Worm (Caenorhabditis elegans): ENCODE data around the gene C13A2.6.
"Not testable (repeated sequence)": the region's sequence is repeated elsewhere in the genome, so short reads cannot be mapped to it uniquely, and the experiment has no call there.

The C13A2.6 gene

ce11 chrV:7279090-7279489, 9.6 kb downstream of the C13A2.6 start, which contains the start of gene C13A2.4:
Gene C13A2.4, plus strand, starts transcription at chrV:7279390.
- TF ChIP-seq hmg-4 (GFP tag; optimal IDR thresholded peaks at IDR 0.05) (no peak), hmbx-1 (tag; optimal IDR thresholded peaks at IDR 0.05) (no peak), tbx-11 (GFP tag; IDR thresholded peaks at IDR 0.05) (no peak), hnd-1 (tag; optimal IDR thresholded peaks at IDR 0.05) (no peak), scrt-1 (GFP tag; IDR thresholded peaks at IDR 0.05) (no peak)

DNA sequence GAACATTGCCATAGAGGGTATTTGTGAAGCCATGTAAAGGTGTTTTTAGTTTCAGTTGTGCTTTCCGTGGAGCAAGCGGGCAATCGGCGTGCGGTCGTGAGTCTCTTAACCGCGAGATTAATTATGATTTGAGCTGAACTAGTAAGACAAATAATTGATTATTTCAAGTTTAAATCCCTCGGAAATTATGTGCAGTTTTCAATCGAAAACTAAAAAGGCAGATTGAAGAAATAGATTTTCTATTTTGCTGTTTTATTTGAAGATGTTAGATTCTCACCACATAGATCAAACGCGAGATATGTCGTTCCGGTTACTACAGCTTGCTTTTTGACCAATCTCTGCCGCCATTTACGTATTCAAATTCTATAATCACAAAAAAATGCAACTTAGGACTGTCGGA, 12.5 kb downstream of the C13A2.6 start, which contains the start of gene C13A2.3:
Gene C13A2.3 (plus strand): TSS at position 301 of the 400 bp plus-strand sequence.
- TF ChIP-seq flt-1 (GFP tag; IDR thresholded peaks at IDR 0.05) (no peak), B0310.2 (tag; optimal IDR thresholded peaks at IDR 0.05) (no peak), hmbx-1 (tag; optimal IDR thresholded peaks at IDR 0.05) (no peak)

DNA sequence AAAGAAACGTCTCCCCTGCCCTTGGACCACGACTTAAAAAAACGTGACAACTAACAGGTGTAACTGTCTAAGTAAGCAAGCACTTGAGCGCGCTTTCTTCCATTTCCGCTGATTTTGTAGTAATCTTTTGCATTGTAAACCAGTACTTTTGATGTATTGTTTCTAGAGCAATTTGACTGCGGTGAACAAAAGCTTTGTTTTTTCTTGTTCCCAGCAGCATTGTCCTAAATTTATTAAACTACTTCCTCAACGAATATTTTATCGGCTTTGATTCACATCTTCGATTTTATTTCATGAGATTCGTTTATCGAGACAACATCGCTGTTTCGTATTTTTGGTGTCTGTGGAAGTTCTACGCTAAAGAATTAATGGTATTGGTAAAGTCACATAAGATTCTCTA, 19.2 kb downstream of the C13A2.6 start, which contains the start of gene C13A2.1:
Gene C13A2.1 (plus strand): TSS at position 301 of the 400 bp plus-strand sequence.
- no peak for TF ChIP-seq tbx-37 (GFP tag; conservative IDR thresholded peaks at IDR 0.05)
- no peak for TF ChIP-seq flt-1 (GFP tag; IDR thresholded peaks at IDR 0.05)
- no peak for TF ChIP-seq ceh-36 (tag; optimal IDR thresholded peaks at IDR 0.05)
- no peak for TF ChIP-seq tbx-11 (GFP tag; IDR thresholded peaks at IDR 0.05)
- TF ChIP-seq hnd-1 (tag; optimal IDR thresholded peaks at IDR 0.05) = no peak
- no peak for TF ChIP-seq pes-1 (GFP tag; IDR thresholded peaks at IDR 0.05)
- TF ChIP-seq sea-1 (GFP tag; conservative IDR thresholded peaks at IDR 0.05) = no peak
- TF ChIP-seq F13C5.2 (tag; optimal IDR thresholded peaks at IDR 0.05) = no peak
- no peak for TF ChIP-seq hmbx-1 (tag; optimal IDR thresholded peaks at IDR 0.05)
- TF ChIP-seq aly-1 (tag; optimal IDR thresholded peaks at IDR 0.05) = no peak
- no peak for TF ChIP-seq ets-7 (tag; optimal IDR thresholded peaks at IDR 0.05)
- no peak for TF ChIP-seq ceh-13 (GFP tag; optimal IDR thresholded peaks at IDR 0.05)
- TF ChIP-seq scrt-1 (GFP tag; IDR thresholded peaks at IDR 0.05) = no peak
- no peak for TF ChIP-seq tra-4 (tag; optimal IDR thresholded peaks at IDR 0.05)
- TF ChIP-seq ama-1 (optimal IDR thresholded peaks at IDR 0.05) = no peak
- TF ChIP-seq hmg-4 (GFP tag; optimal IDR thresholded peaks at IDR 0.05) = no peak
- TF ChIP-seq B0310.2 (tag; optimal IDR thresholded peaks at IDR 0.05) = no peak

DNA sequence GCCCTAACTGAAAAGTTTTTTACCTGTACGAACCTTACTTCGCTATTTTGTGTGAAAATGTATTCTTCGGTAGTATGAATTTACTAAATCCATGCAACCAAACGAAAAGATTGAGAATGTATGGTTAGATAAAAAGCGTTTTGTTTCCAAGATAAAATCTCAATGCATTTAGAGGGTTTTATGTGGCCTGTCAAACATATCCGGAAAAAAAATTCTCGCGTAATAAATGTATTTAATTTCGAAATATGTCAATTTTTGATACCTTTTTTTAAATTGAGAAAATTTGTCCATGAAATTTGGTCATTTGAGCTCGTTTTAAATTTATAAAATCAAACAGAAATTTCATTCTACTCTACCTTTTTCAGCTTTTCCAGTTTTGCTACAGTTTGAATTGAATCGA, 25.8 kb downstream of the C13A2.6 start, which contains the start of gene F07G11.4:
Gene F07G11.4 (minus strand): TSS at position 101 of the 400 bp plus-strand sequence.
- TF ChIP-seq aly-1 (tag; optimal IDR thresholded peaks at IDR 0.05) (no peak), sea-1 (GFP tag; conservative IDR thresholded peaks at IDR 0.05) (no peak), tbx-11 (GFP tag; IDR thresholded peaks at IDR 0.05) (no peak), ama-1 (optimal IDR thresholded peaks at IDR 0.05) (no peak), B0310.2 (tag; optimal IDR thresholded peaks at IDR 0.05) (no peak), pes-1 (GFP tag; IDR thresholded peaks at IDR 0.05) (no peak), hmbx-1 (tag; optimal IDR thresholded peaks at IDR 0.05) (no peak), ceh-13 (GFP tag; optimal IDR thresholded peaks at IDR 0.05) (no peak), hnd-1 (tag; optimal IDR thresholded peaks at IDR 0.05) (no peak), flt-1 (GFP tag; IDR thresholded peaks at IDR 0.05) (no peak), F13C5.2 (tag; optimal IDR thresholded peaks at IDR 0.05) (no peak), scrt-1 (GFP tag; IDR thresholded peaks at IDR 0.05) (no peak), hmg-4 (GFP tag; optimal IDR thresholded peaks at IDR 0.05) (no peak), ets-7 (tag; optimal IDR thresholded peaks at IDR 0.05) (no peak), tra-4 (tag; optimal IDR thresholded peaks at IDR 0.05) (no peak)

DNA sequence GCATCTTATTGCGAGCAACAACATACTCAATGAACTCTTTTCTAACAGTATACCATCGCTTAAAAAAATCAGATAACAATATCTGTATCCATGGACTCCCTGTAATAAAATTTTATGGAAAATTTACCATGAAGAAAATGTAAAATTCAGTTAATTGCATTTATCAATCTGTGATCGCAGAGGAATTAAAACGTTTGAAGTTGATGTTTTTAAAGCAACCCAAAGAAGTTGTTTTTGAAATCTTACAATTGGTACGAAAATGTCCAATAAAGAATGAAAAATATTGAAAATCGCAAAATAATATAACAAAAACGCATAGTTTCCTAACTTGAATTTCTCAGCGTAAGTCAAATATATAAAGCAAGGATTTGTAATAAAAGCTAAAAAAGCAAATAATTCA, 27.8 kb downstream of the C13A2.6 start, which contains the start of gene srj-32:
Gene srj-32 (minus strand): TSS at position 101 of the 400 bp plus-strand sequence.
- no peak for TF ChIP-seq ceh-36 (tag; optimal IDR thresholded peaks at IDR 0.05)
- no peak for TF ChIP-seq sea-1 (GFP tag; conservative IDR thresholded peaks at IDR 0.05)
- TF ChIP-seq pes-1 (GFP tag; IDR thresholded peaks at IDR 0.05) = no peak
- no peak for TF ChIP-seq scrt-1 (GFP tag; IDR thresholded peaks at IDR 0.05)
- TF ChIP-seq flt-1 (GFP tag; IDR thresholded peaks at IDR 0.05) = no peak
- no peak for TF ChIP-seq ets-7 (tag; optimal IDR thresholded peaks at IDR 0.05)

DNA sequence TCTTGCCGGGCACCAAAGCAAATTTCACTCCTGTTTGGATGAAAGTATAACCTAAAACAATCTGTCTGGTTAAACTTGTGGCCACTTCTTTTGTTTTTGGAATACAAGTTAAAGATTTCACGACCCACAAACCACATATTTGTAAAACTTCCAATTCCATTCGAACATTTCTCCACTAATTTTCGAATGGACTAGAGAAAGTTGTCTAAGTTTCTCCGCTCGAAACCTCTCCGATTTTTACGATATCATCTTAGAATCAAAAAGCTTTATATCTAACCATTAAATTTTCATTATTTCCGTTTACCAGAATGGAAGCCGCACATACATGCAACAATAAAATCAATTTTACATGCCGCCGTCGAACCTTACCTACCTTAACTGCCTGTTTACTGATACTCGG, 29.0 kb downstream of the C13A2.6 start, which contains the start of gene F07G11.3:
Gene F07G11.3 (plus strand): TSS at position 301 of the 400 bp plus-strand sequence.
- no peak for TF ChIP-seq hmg-4 (GFP tag; optimal IDR thresholded peaks at IDR 0.05)
- TF ChIP-seq aly-1 (tag; optimal IDR thresholded peaks at IDR 0.05) = no peak
- no peak for TF ChIP-seq flt-1 (GFP tag; IDR thresholded peaks at IDR 0.05)
- no peak for TF ChIP-seq ceh-13 (GFP tag; optimal IDR thresholded peaks at IDR 0.05)
- no peak for TF ChIP-seq ama-1 (optimal IDR thresholded peaks at IDR 0.05)
- no peak for TF ChIP-seq tra-4 (tag; optimal IDR thresholded peaks at IDR 0.05)
- TF ChIP-seq tbx-37 (GFP tag; conservative IDR thresholded peaks at IDR 0.05) = no peak
- no peak for TF ChIP-seq F13C5.2 (tag; optimal IDR thresholded peaks at IDR 0.05)
- TF ChIP-seq ceh-36 (tag; optimal IDR thresholded peaks at IDR 0.05) = no peak

- TF ChIP-seq tbx-37 (GFP tag; conservative IDR thresholded peaks at IDR 0.05); ama-1 (optimal IDR thresholded peaks at IDR 0.05); tra-4 (tag; optimal IDR thresholded peaks at IDR 0.05): not testable (repeated sequence)
Measured at ce11 chrV:7304506-7304905, 35.0 kb downstream of the C13A2.6 start, which contains the start of gene F07G11.2. Gene F07G11.2, plus strand, starts transcription at chrV:7304806.

- TF ChIP-seq sea-1 (GFP tag; conservative IDR thresholded peaks at IDR 0.05) = no peak
- TF ChIP-seq ceh-13 (GFP tag; optimal IDR thresholded peaks at IDR 0.05) = no peak
- no peak for TF ChIP-seq B0310.2 (tag; optimal IDR thresholded peaks at IDR 0.05)
- no peak for TF ChIP-seq ama-1 (optimal IDR thresholded peaks at IDR 0.05)
Measured at ce11 chrV:7307089-7307488, 37.6 kb downstream of the C13A2.6 start, which contains the start of gene F07G11.1. Gene F07G11.1, plus strand, starts transcription at chrV:7307389.

ce11 chrV:7313233-7313632, 43.7 kb downstream of the C13A2.6 start, which contains the start of gene srx-6:
Gene srx-6, minus strand, starts transcription at chrV:7313333.
- TF ChIP-seq aly-1 (tag; optimal IDR thresholded peaks at IDR 0.05) (no peak), B0310.2 (tag; optimal IDR thresholded peaks at IDR 0.05) (no peak), hmbx-1 (tag; optimal IDR thresholded peaks at IDR 0.05) (no peak), tbx-11 (GFP tag; IDR thresholded peaks at IDR 0.05) (no peak)
